Worm (Caenorhabditis elegans) whole organism, late embryonic: ENCODE data around the gene Y68A4B.3.

Experiments used
- K02D7.2 ChIP-seq: sonication (generic microtip); optimal IDR thresholded peaks from 2 replicates; lab custom pipeline; 2017; ENCODE audit warnings: mild to moderate bottlenecking, missing genetic modification characterization, missing compliant biosample characterization
- K09A11.1 ChIP-seq: sonication (generic microtip); optimal IDR thresholded peaks from 2 replicates; lab custom pipeline; 2017; ENCODE audit warnings: antibody characterized with exemption, mild to moderate bottlenecking, missing genetic modification characterization, missing compliant biosample characterization; ENCODE audit not compliant: insufficient read depth
- ceh-14 ChIP-seq: sonication (generic microtip); optimal IDR thresholded peaks from 2 replicates; lab custom pipeline; 2016; ENCODE audit warnings: missing genotype, missing genetic modification characterization, missing compliant biosample characterization
- ceh-22 ChIP-seq: sonication (generic microtip); optimal IDR thresholded peaks from 2 replicates; lab custom pipeline; 2017; ENCODE audit warnings: missing biosample characterization, missing genetic modification characterization
- ceh-24 ChIP-seq: sonication (generic microtip); optimal IDR thresholded peaks from 2 replicates; lab custom pipeline; 2016; ENCODE audit warnings: mild to moderate bottlenecking, missing genetic modification characterization, missing compliant biosample characterization
- ceh-30 ChIP-seq: fragments of 150-350 bp; optimal IDR thresholded peaks from 2 replicates; lab custom pipeline; 2014; ENCODE audit warnings: missing biosample characterization, missing genetic modification characterization
- ceh-48 ChIP-seq: sonication (generic microtip); optimal IDR thresholded peaks from 2 replicates; lab custom pipeline; 2016; ENCODE audit warnings: missing genetic modification characterization, inconsistent platforms, missing compliant biosample characterization
- ceh-9 ChIP-seq: sonication (generic microtip); optimal IDR thresholded peaks from 2 replicates; lab custom pipeline; 2016; ENCODE audit warnings: mild to moderate bottlenecking, missing genetic modification characterization, inconsistent platforms, missing compliant biosample characterization
- elt-2 ChIP-seq: sonication (generic microtip); optimal IDR thresholded peaks from 2 replicates; lab custom pipeline; 2016; ENCODE audit warnings: missing genetic modification reagents, missing genetic modification characterization, missing compliant biosample characterization
- eyg-1 ChIP-seq: sonication (generic microtip); optimal IDR thresholded peaks from 2 replicates; lab custom pipeline; 2016; ENCODE audit warnings: missing genotype, missing genetic modification characterization, missing compliant biosample characterization
- fkh-6 ChIP-seq: sonication (generic microtip); optimal IDR thresholded peaks from 2 replicates; lab custom pipeline; 2016; ENCODE audit warnings: missing genetic modification characterization, missing compliant biosample characterization
- gmeb-2 ChIP-seq: sonication (generic microtip); optimal IDR thresholded peaks from 2 replicates; lab custom pipeline; 2016; ENCODE audit warnings: missing genetic modification characterization, inconsistent platforms, missing compliant biosample characterization
- hlh-15 ChIP-seq: sonication (generic microtip); optimal IDR thresholded peaks from 2 replicates; lab custom pipeline; 2016; ENCODE audit warnings: missing genetic modification characterization, missing compliant biosample characterization
- hlh-8 ChIP-seq: sonication (generic microtip); optimal IDR thresholded peaks from 2 replicates; lab custom pipeline; 2016; ENCODE audit warnings: missing genotype, missing genetic modification characterization, missing compliant biosample characterization
- lim-6 ChIP-seq: sonication (generic microtip); optimal IDR thresholded peaks from 2 replicates; lab custom pipeline; 2016; ENCODE audit warnings: missing genetic modification characterization, missing compliant biosample characterization
- nhr-11 ChIP-seq: fragments of 150-350 bp; optimal IDR thresholded peaks from 2 replicates; lab custom pipeline; 2014; ENCODE audit warnings: missing biosample characterization, missing genetic modification characterization
- nhr-232 ChIP-seq: sonication (generic microtip); optimal IDR thresholded peaks from 2 replicates; lab custom pipeline; 2016; ENCODE audit warnings: missing genetic modification characterization, missing compliant biosample characterization
- odd-2 ChIP-seq: sonication (generic microtip); optimal IDR thresholded peaks from 2 replicates; lab custom pipeline; 2017; ENCODE audit warnings: antibody characterized with exemption, mild to moderate bottlenecking, missing genetic modification characterization, missing compliant biosample characterization
- pag-3 ChIP-seq: sonication (generic microtip); optimal IDR thresholded peaks from 2 replicates; lab custom pipeline; 2016; ENCODE audit warnings: missing compliant biosample characterization, missing genetic modification characterization, borderline replicate concordance
- pat-9 ChIP-seq: fragments of 200-800 bp; sonication (Bioruptor generic); optimal IDR thresholded peaks from 2 replicates; lab custom pipeline; 2018; ENCODE audit warnings: mild to moderate bottlenecking, missing genetic modification characterization, moderate library complexity, missing compliant biosample characterization
- pax-1 ChIP-seq: fragments of 150-350 bp; optimal IDR thresholded peaks from 2 replicates; lab custom pipeline; 2014; ENCODE audit warnings: missing biosample characterization, missing genetic modification characterization
- pha-4 ChIP-seq: fragments of 150-350 bp; optimal IDR thresholded peaks from 2 replicates; lab custom pipeline; 2018; ENCODE audit warnings: missing biosample characterization, missing genetic modification reagents, missing genetic modification characterization
- pqm-1 ChIP-seq: sonication (generic microtip); optimal IDR thresholded peaks from 2 replicates; lab custom pipeline; 2016; ENCODE audit warnings: missing genetic modification characterization, missing compliant biosample characterization
- sdc-2 ChIP-seq: sonication (generic microtip); optimal IDR thresholded peaks from 2 replicates; lab custom pipeline; 2016; ENCODE audit warnings: missing genotype, missing genetic modification characterization, missing compliant biosample characterization
- sox-4 ChIP-seq: sonication (generic microtip); optimal IDR thresholded peaks from 2 replicates; lab custom pipeline; 2017; ENCODE audit warnings: mild to moderate bottlenecking, missing genetic modification characterization, inconsistent platforms, missing compliant biosample characterization
- syd-9 ChIP-seq: sonication (generic microtip); optimal IDR thresholded peaks from 2 replicates; lab custom pipeline; 2016; ENCODE audit warnings: mild to moderate bottlenecking, missing genetic modification characterization, moderate library complexity, missing compliant biosample characterization
- tbx-2 ChIP-seq: sonication (generic microtip); optimal IDR thresholded peaks from 2 replicates; lab custom pipeline; 2016; ENCODE audit warnings: missing genetic modification characterization, missing compliant biosample characterization
- tbx-7 ChIP-seq: sonication (generic microtip); optimal IDR thresholded peaks from 2 replicates; lab custom pipeline; 2016; ENCODE audit warnings: missing genotype, missing genetic modification characterization, missing compliant biosample characterization
- unc-3 ChIP-seq, 2 experiments: fragments of 200-800 bp in 1 of 2; sonication (Bioruptor generic) in 1 of 2; sonication (generic microtip) in 1 of 2; conservative IDR thresholded peaks in 1 of 2; optimal IDR thresholded peaks in 1 of 2; 2 replicates each; pipeline versions ENCODE4 v1.3.6 to Lab custom; 2016 to 2022; ENCODE audit warnings: missing compliant biosample characterization in 2 of 2, missing genetic modification characterization in 2 of 2, missing genetic modification reagents in 1 of 2
- unc-42 ChIP-seq: sonication (generic microtip); optimal IDR thresholded peaks from 2 replicates; lab custom pipeline; 2016; ENCODE audit warnings: missing genotype, missing genetic modification characterization, missing compliant biosample characterization
- unc-55 ChIP-seq: sonication (generic microtip); optimal IDR thresholded peaks from 2 replicates; lab custom pipeline; 2017; ENCODE audit warnings: missing biosample characterization, missing genetic modification reagents, missing genetic modification characterization
- unc-86 ChIP-seq: sonication (generic microtip); optimal IDR thresholded peaks from 2 replicates; lab custom pipeline; 2016; ENCODE audit warnings: missing genetic modification characterization, missing compliant biosample characterization
- zip-5 ChIP-seq: sonication (generic microtip); optimal IDR thresholded peaks from 2 replicates; lab custom pipeline; 2016; ENCODE audit warnings: missing genetic modification characterization, missing compliant biosample characterization
- ztf-16 ChIP-seq: sonication (generic microtip); optimal IDR thresholded peaks from 2 replicates; lab custom pipeline; 2017; ENCODE audit warnings: missing genetic modification characterization, missing compliant biosample characterization

Gene Y68A4B.3

ce11 chrV:17242552-17242951 is at the start of gene Y68A4B.3:
Y68A4B.3 (minus strand) TSS chrV:17242652.
- TF ChIP-seq lim-6 (tag; lab: Kevin White, UChicago) (no peak), ceh-48 (no peak), ceh-24 (tag; lab: Kevin White, UChicago) (no peak), K09A11.1 (tag; lab: Kevin White, UChicago) (no peak), hlh-15 (tag; lab: Kevin White, UChicago) (no peak), sdc-2 (tag; lab: Kevin White, UChicago) (no peak), elt-2 (tag; lab: Kevin White, UChicago) (no peak), pax-1 (tag; lab: Kevin White, UChicago) (no peak), ztf-16 (no peak), syd-9 (tag; lab: Kevin White, UChicago) (no peak), nhr-232 (no peak), hlh-8 (tag; lab: Kevin White, UChicago) (no peak), odd-2 (tag; lab: Kevin White, UChicago) (no peak), ceh-14 (tag; lab: Kevin White, UChicago) (no peak)

DNA sequence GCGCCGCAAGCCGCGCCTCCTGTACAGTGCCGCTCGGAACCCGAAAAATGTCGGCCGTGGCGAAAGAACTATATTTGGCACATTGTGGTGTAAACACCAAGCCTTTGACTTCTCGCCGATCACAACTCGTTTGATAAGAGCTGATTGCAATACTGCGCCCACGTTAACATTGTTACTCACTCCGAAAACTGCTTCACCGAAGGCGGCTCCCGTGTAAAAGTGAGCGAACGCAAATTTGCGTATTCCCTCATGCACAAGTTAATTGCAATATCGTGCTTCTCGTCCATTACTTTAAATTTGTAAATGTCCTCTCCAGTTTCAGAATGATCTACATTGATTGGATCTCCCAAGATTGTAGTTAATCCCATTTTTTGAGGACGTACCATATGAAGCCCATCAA is 41.7 kb upstream of the Y68A4B.3 start:
- no peak for TF ChIP-seq pag-3 (tag; lab: Kevin White, UChicago)
- TF ChIP-seq hlh-8 (tag; lab: Kevin White, UChicago): no peak
- TF ChIP-seq ceh-22 (tag; lab: Kevin White, UChicago): no peak

ce11 chrV:17273249-17273648 is 30.8 kb upstream of the Y68A4B.3 start, which contains the start of gene K10G4.10:
K10G4.10 (plus strand) TSS chrV:17273549.
- TF ChIP-seq syd-9 (tag; lab: Kevin White, UChicago): no peak
- no peak for TF ChIP-seq ceh-30 (tag; lab: Kevin White, UChicago)
- no peak for TF ChIP-seq tbx-7 (tag; lab: Kevin White, UChicago)
- TF ChIP-seq unc-55 (GFP tag; lab: Kevin White, UChicago): no peak
- TF ChIP-seq zip-5: no peak
- no peak for TF ChIP-seq ceh-9 (tag; lab: Kevin White, UChicago)
- TF ChIP-seq unc-42 (tag; lab: Kevin White, UChicago): no peak
- no peak for TF ChIP-seq unc-3 (GFP tag; conservative IDR thresholded peaks at IDR 0.05; lab: Robert Waterston, UW)
- no peak for TF ChIP-seq unc-3 (tag; optimal IDR thresholded peaks at IDR 0.05; lab: Kevin White, UChicago)
- TF ChIP-seq K02D7.2: no peak
- no peak for TF ChIP-seq pag-3 (tag; lab: Kevin White, UChicago)
- TF ChIP-seq pqm-1: no peak
- TF ChIP-seq ceh-14 (tag; lab: Kevin White, UChicago): no peak
- no peak for TF ChIP-seq K09A11.1 (tag; lab: Kevin White, UChicago)
- no peak for TF ChIP-seq gmeb-2 (tag; lab: Kevin White, UChicago)
- no peak for TF ChIP-seq ceh-24 (tag; lab: Kevin White, UChicago)
- TF ChIP-seq, all 69 proteins: peak for 0

DNA sequence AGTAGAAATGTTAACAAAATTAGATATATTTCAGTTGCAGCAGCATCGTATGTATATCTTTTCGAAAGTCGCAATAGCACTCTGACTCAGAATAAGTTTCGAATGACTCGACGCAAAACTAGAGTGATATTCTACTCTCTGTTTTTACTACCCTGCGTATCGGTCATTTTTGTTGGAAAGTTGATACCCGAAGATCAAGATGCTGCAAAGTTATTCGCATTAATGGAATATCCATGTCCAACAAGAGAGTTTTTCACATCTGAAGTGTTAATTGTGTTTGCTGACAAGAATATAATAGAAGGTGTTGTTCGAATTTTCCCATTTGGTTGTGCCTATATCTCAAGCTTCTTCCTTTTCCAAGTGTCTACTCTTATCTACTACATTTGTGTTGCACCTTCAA is 29.7 kb upstream of the Y68A4B.3 start:
- TF ChIP-seq hlh-15 (tag; lab: Kevin White, UChicago) (no peak), eyg-1 (tag; lab: Kevin White, UChicago) (no peak), K09A11.1 (tag; lab: Kevin White, UChicago) (no peak), odd-2 (tag; lab: Kevin White, UChicago) (no peak), syd-9 (tag; lab: Kevin White, UChicago) (no peak), tbx-2 (no peak), fkh-6 (no peak), pat-9 (tag; lab: Kevin White, UChicago) (no peak), pha-4 (tag; lab: Kevin White, UChicago) (no peak), nhr-11 (tag; lab: Kevin White, UChicago) (no peak), sdc-2 (tag; lab: Kevin White, UChicago) (no peak), sox-4 (tag; lab: Kevin White, UChicago) (no peak), unc-86 (tag; lab: Kevin White, UChicago) (no peak), ceh-14 (tag; lab: Kevin White, UChicago) (no peak)
- TF ChIP-seq, all 69 proteins: peak for 0
